Fruit fly (Drosophila melanogaster): ENCODE measurements around the gene CecA2.

The CecA2 gene

DNA sequence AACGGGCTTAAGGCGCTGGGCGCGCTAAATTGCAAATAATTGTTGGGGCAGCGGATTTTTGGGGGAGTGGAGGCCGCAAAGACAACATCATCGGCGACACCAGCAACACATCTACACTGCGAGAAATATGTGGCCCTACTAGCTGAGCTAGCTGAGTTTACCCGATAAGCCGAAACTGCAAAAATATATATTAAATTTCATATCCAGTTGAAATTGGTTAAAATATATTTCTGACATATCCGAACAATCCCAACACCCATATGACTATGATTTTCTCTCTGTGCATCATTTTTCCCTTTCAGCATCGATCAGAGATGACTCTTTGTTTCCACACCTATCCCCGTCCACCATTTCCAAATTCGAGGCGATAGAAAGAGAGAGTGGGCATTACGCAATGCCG is 22.1 kb upstream of the CecA2 start (continued):
- TF ChIP-seq CG4617 (GFP tag; optimal IDR thresholded peaks at IDR 0.05; ENCODE audit: borderline replicate concordance) = peak; percentile 34
- peak; percentile 53 for TF ChIP-seq jing (GFP tag; optimal IDR thresholded peaks at IDR 0.05)
- TF ChIP-seq CG17186 (GFP tag; optimal IDR thresholded peaks at IDR 0.05) = no peak
- no peak for TF ChIP-seq CG17912 (GFP tag; optimal IDR thresholded peaks at IDR 0.05)
- peak; percentile 57 for TF ChIP-seq CG1529 (GFP tag; optimal IDR thresholded peaks at IDR 0.05)
- TF ChIP-seq CG9817 (tag; optimal IDR thresholded peaks at IDR 0.05) = peak; percentile 60
- TF ChIP-seq ATbp (GFP tag; optimal IDR thresholded peaks at IDR 0.05) = peak; percentile 85
- TF ChIP-seq grn (GFP tag; optimal IDR thresholded peaks at IDR 0.05) = no peak
- peak; percentile 63 for TF ChIP-seq CG8924 (tag; optimal IDR thresholded peaks at IDR 0.05)
- peak; percentile 76 for TF ChIP-seq Asciz (GFP tag; optimal IDR thresholded peaks at IDR 0.05)
- TF ChIP-seq NC2β (GFP tag; optimal IDR thresholded peaks at IDR 0.05) = no peak
- TF ChIP-seq CG18476 (GFP tag; optimal IDR thresholded peaks at IDR 0.05) = peak; percentile 36
- no peak for TF ChIP-seq MTF-1 (GFP tag; optimal IDR thresholded peaks at IDR 0.05; ENCODE audit: borderline replicate concordance)
- TF ChIP-seq CG8290 (GFP tag; optimal IDR thresholded peaks at IDR 0.05) = no peak
- peak in 1 of 2 experiments; percentile 82 for TF ChIP-seq CG8290 (tag; optimal IDR thresholded peaks at IDR 0.05)
- TF ChIP-seq CrebB (tag; optimal IDR thresholded peaks at IDR 0.05) = peak; percentile 15
- no peak for TF ChIP-seq zf30C (GFP tag; optimal IDR thresholded peaks at IDR 0.05)
- TF ChIP-seq CG5953 (GFP tag; IDR thresholded peaks at IDR 0.05) = peak; percentile 67; the same call in 1 of the 2 replicates
- 0 out of 2 replicates have a peak, but pooled peaks have one; percentile 13 for TF ChIP-seq CkIIα-i1 (GFP tag; IDR thresholded peaks at IDR 0.05)
- peak; percentile 55; the same call in 1 of the 2 replicates for TF ChIP-seq CG17612 (GFP tag; IDR thresholded peaks at IDR 0.05)
- TF ChIP-seq CG13296 (GFP tag; optimal IDR thresholded peaks at IDR 0.05) = peak; percentile 68
- peak in 1 of 2 experiments; percentile 8 for TF ChIP-seq crp (GFP tag; optimal IDR thresholded peaks at IDR 0.05)
- peak; percentile 52; the same call in 1 of the 2 replicates for TF ChIP-seq Gsc (GFP tag; IDR thresholded peaks at IDR 0.05)
- peak; percentile 33 for TF ChIP-seq CG17802 (tag; optimal IDR thresholded peaks at IDR 0.05)
- TF ChIP-seq vvl (GFP tag; IDR thresholded peaks at IDR 0.05) = peak; percentile 89
- peak; percentile 79 for TF ChIP-seq unpg (GFP tag; optimal IDR thresholded peaks at IDR 0.05)
- peak; percentile 52 for TF ChIP-seq cwo (GFP tag; optimal IDR thresholded peaks at IDR 0.05)
- peak; percentile 73 for TF ChIP-seq Rx (GFP tag; IDR thresholded peaks at IDR 0.05)
- no peak for TF ChIP-seq kay (GFP tag; optimal IDR thresholded peaks at IDR 0.05)
- peak; percentile 40 for TF ChIP-seq CG12299 (tag; optimal IDR thresholded peaks at IDR 0.05)

dm6 chr3R:30191047-30191446 is 20.9 kb upstream of the CecA2 start, which contains the start of gene CG9747:
Gene CG9747, minus strand, starts transcription at chr3R:30191252.
- TF ChIP-seq ash1 (GFP tag; optimal IDR thresholded peaks at IDR 0.05) (no peak), CG10543 (GFP tag; optimal IDR thresholded peaks at IDR 0.05) (peak; percentile 66), pum (GFP tag; optimal IDR thresholded peaks at IDR 0.05) (no peak), CG9932 (GFP tag; IDR thresholded peaks at IDR 0.05) (peak; percentile 4; the same call in 1 of the 2 replicates), CG8290 (GFP tag; optimal IDR thresholded peaks at IDR 0.05) (no peak), CG8290 (tag; optimal IDR thresholded peaks at IDR 0.05) (peak in 1 of 2 experiments; percentile 10), CHES-1-like (GFP tag; optimal IDR thresholded peaks at IDR 0.05) (no peak), CG6175 (GFP tag; IDR thresholded peaks at IDR 0.05) (peak; percentile 94), CG11398 (GFP tag; optimal IDR thresholded peaks at IDR 0.05) (no peak), CG2875 (GFP tag; optimal IDR thresholded peaks at IDR 0.05) (no peak), Rfx (GFP tag; IDR thresholded peaks at IDR 0.05) (no peak), CG14710 (tag; optimal IDR thresholded peaks at IDR 0.05) (no peak), CG12071 (GFP tag; optimal IDR thresholded peaks at IDR 0.05) (no peak), sr (GFP tag; IDR thresholded peaks at IDR 0.05) (0 out of 3 replicates have a peak, but pooled peaks have one; percentile 18), dimm (GFP tag; IDR thresholded peaks at IDR 0.05) (no peak), CG12769 (tag; optimal IDR thresholded peaks at IDR 0.05) (peak; percentile 82), CG13894 (tag; optimal IDR thresholded peaks at IDR 0.05) (peak; percentile 74), Ptx1 (GFP tag; IDR thresholded peaks at IDR 0.05) (no peak), tx (GFP tag; optimal IDR thresholded peaks at IDR 0.05) (no peak), HHEX (GFP tag; optimal IDR thresholded peaks at IDR 0.05) (no peak), CG10959 (GFP tag; IDR thresholded peaks at IDR 0.05) (no peak), jigr1 (GFP tag; IDR thresholded peaks at IDR 0.05) (no peak), CG10565 (GFP tag; optimal IDR thresholded peaks at IDR 0.05) (no peak)

All from whole organism, embryonic.